Worm (Caenorhabditis elegans) whole organism, L4/young adult: ENCODE measurements around the gene tmem-131.
A peak's percentile ranks its signal among the peaks of the same experiment; 100 is the strongest.

Experiments used
- W03F9.2 ChIP-seq: fragments of 150-350 bp; optimal IDR thresholded peaks from 2 replicates; lab custom pipeline; 2014; ENCODE audit warnings: missing biosample characterization, missing genetic modification characterization
- dao-5 ChIP-seq: sonication (generic microtip); optimal IDR thresholded peaks from 2 replicates; lab custom pipeline; 2016; ENCODE audit warnings: missing genotype, missing genetic modification characterization, moderate library complexity, missing compliant biosample characterization
- him-1 ChIP-seq: sonication (generic microtip); optimal IDR thresholded peaks from 2 replicates; lab custom pipeline; 2016; ENCODE audit warnings: missing genotype, missing genetic modification reagents, missing genetic modification characterization, missing compliant biosample characterization

tmem-131 gene

ce11 chrIII:5021689-5022088, 23.7 kb upstream of the tmem-131 start, which contains the start of gene R144.3:
R144.3 (plus strand) TSS chrIII:5021989.
- TF ChIP-seq W03F9.2 (tag; lab: Kevin White, UChicago) (no peak), him-1 (tag; lab: Kevin White, UChicago) (no peak), dao-5 (no peak)

- TF ChIP-seq dao-5 (no peak), W03F9.2 (tag; lab: Kevin White, UChicago) (no peak), him-1 (tag; lab: Kevin White, UChicago) (no peak)
Measured at ce11 chrIII:5020924-5021323, 23.0 kb upstream of the tmem-131 start, which contains the start of gene mdt-11. mdt-11 (plus strand) TSS chrIII:5021224.

ce11 chrIII:5018116-5018689, 20.2 kb upstream of the tmem-131 start, which contains the start of gene wip-1:
wip-1 (plus strand) TSS chrIII:5018639.
- TF ChIP-seq dao-5, result peak; percentile 72
- TF ChIP-seq W03F9.2 (tag; lab: Kevin White, UChicago), result peak; percentile 98
- TF ChIP-seq him-1 (tag; lab: Kevin White, UChicago), result peak; percentile 98

ce11 chrIII:5017550-5017949, 19.6 kb upstream of the tmem-131 start, which contains the start of gene larp-1:
larp-1 (minus strand) TSS chrIII:5017650.
- TF ChIP-seq W03F9.2 (tag; lab: Kevin White, UChicago) (no peak), him-1 (tag; lab: Kevin White, UChicago) (no peak)

- TF ChIP-seq W03F9.2 (tag; lab: Kevin White, UChicago), result peak; percentile 57
- peak; percentile 67 for TF ChIP-seq him-1 (tag; lab: Kevin White, UChicago)
- TF ChIP-seq dao-5, result no peak
Measured at ce11 chrIII:5013915-5014346, 16.0 kb upstream of the tmem-131 start.

- no peak for TF ChIP-seq W03F9.2 (tag; lab: Kevin White, UChicago)
- no peak for TF ChIP-seq dao-5
- no peak for TF ChIP-seq him-1 (tag; lab: Kevin White, UChicago)
Measured at ce11 chrIII:5012460-5012859, 14.5 kb upstream of the tmem-131 start.

ce11 chrIII:5010723-5011122, 12.8 kb upstream of the tmem-131 start:
- TF ChIP-seq dao-5 (no peak), him-1 (tag; lab: Kevin White, UChicago) (no peak), W03F9.2 (tag; lab: Kevin White, UChicago) (no peak)

ce11 chrIII:5008730-5009129, 10.8 kb upstream of the tmem-131 start, which contains the start of gene R144.11:
R144.11 (minus strand) TSS chrIII:5008830.
- no peak for TF ChIP-seq dao-5
- TF ChIP-seq W03F9.2 (tag; lab: Kevin White, UChicago), result no peak
- no peak for TF ChIP-seq him-1 (tag; lab: Kevin White, UChicago)

ce11 chrIII:5006881-5007280, 8.9 kb upstream of the tmem-131 start, which contains the start of gene R144.12:
R144.12 (minus strand) TSS chrIII:5006981.
- TF ChIP-seq him-1 (tag; lab: Kevin White, UChicago) (no peak), dao-5 (no peak), W03F9.2 (tag; lab: Kevin White, UChicago) (no peak)

ce11 chrIII:5004621-5005020, 6.7 kb upstream of the tmem-131 start, which contains the start of gene R144.6:
R144.6 (minus strand) TSS chrIII:5004721.
- TF ChIP-seq W03F9.2 (tag; lab: Kevin White, UChicago) (no peak), him-1 (tag; lab: Kevin White, UChicago) (no peak), dao-5 (no peak)

ce11 chrIII:5002231-5002630, 4.3 kb upstream of the tmem-131 start, which contains the start of gene R144.10:
R144.10 (minus strand) TSS chrIII:5002331.
- TF ChIP-seq dao-5, result no peak
- no peak for TF ChIP-seq him-1 (tag; lab: Kevin White, UChicago)
- TF ChIP-seq W03F9.2 (tag; lab: Kevin White, UChicago), result no peak

ce11 chrIII:4998956-4999425, 1.0 kb upstream of the tmem-131 start, which contains the start of gene smcr-8:
smcr-8 (plus strand) TSS chrIII:4999375.
- TF ChIP-seq dao-5 (no peak), W03F9.2 (tag; lab: Kevin White, UChicago) (no peak), him-1 (tag; lab: Kevin White, UChicago) (no peak)

ce11 chrIII:4987666-4988065, 10.3 kb downstream of the tmem-131 start:
- TF ChIP-seq him-1 (tag; lab: Kevin White, UChicago) (no peak), dao-5 (no peak), W03F9.2 (tag; lab: Kevin White, UChicago) (no peak)

ce11 chrIII:4986790-4987259, 11.1 kb downstream of the tmem-131 start, which contains the start of the genes C27F2.10 and wdr-60:
C27F2.10 (minus strand) TSS chrIII:4986898.
wdr-60 (plus strand) TSS chrIII:4987209.
- TF ChIP-seq dao-5 (no peak), him-1 (tag; lab: Kevin White, UChicago) (no peak), W03F9.2 (tag; lab: Kevin White, UChicago) (no peak)
